Worm (Caenorhabditis elegans) whole organism, L3 larva: ENCODE results near the gene Y49F6B.14.

Experiments
- aly-2 ChIP-seq: fragments of 150-350 bp; optimal IDR thresholded peaks from 2 replicates; lab custom pipeline; 2014; ENCODE audit warnings: missing biosample characterization, missing genetic modification characterization
- lsy-12 ChIP-seq: sonication (generic microtip); optimal IDR thresholded peaks from 2 replicates; lab custom pipeline; 2016; ENCODE audit warnings: mild to moderate bottlenecking, missing genetic modification characterization, missing compliant biosample characterization
- mdl-1 ChIP-seq: fragments of 150-350 bp; optimal IDR thresholded peaks from 2 replicates; lab custom pipeline; 2014; ENCODE audit warnings: missing biosample characterization, missing genetic modification characterization
- nhr-12 ChIP-seq: fragments of 150-350 bp; optimal IDR thresholded peaks from 2 replicates; lab custom pipeline; 2014; ENCODE audit warnings: missing biosample characterization, missing genetic modification characterization
- nhr-237 ChIP-seq: fragments of 150-350 bp; optimal IDR thresholded peaks from 2 replicates; lab custom pipeline; 2014; ENCODE audit warnings: missing biosample characterization, missing genetic modification characterization
- nhr-28 ChIP-seq: fragments of 150-350 bp; optimal IDR thresholded peaks from 2 replicates; lab custom pipeline; 2014; ENCODE audit warnings: missing biosample characterization, missing genetic modification characterization

DNA sequence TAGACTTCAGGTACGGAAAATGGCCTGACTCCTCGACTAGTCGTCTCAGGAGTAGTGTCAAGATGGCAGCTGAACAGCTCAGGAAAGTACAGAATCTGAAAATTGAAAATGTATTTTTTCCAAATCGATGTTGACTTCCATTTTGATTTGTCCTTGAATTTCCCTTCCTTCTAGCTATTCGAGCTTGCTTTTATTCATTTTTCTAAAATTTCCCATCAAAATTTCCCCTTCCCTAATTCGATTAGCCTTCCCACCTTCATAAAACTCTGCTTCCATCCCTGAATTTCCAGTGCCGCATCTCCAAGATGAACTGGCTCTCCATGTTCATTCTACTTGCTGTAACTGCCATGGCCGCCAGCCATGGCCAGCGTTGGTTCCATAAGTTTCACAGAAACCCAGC, 42.5 kb downstream of the Y49F6B.14 start, which contains the start of gene Y49F6B.6:
- no peak for TF ChIP-seq aly-2 (tag; lab: Kevin White, UChicago)
- no peak for TF ChIP-seq nhr-237 (tag; lab: Kevin White, UChicago)
- TF ChIP-seq lsy-12: no peak
- TF ChIP-seq mdl-1 (tag; lab: Kevin White, UChicago): no peak
- no peak for TF ChIP-seq nhr-12
- no peak for TF ChIP-seq nhr-28 (tag; lab: Kevin White, UChicago)
